Fruit fly (Drosophila melanogaster) whole organism, embryonic: ENCODE data around the gene CG43339.

Experiments used
- ATbp ChIP-seq: fragments of 200-800 bp; sonication (Bioruptor generic); optimal IDR thresholded peaks from 2 replicates; lab custom pipeline; 2017; ENCODE audit warnings: missing biosample characterization, mild to moderate bottlenecking, missing genetic modification characterization, missing genetic modification reagents
- Atf6 ChIP-seq: fragments of 200-800 bp; sonication (Bioruptor generic); IDR thresholded peaks from 2 replicates; pipeline ENCODE4 v1.3.6; 2022; ENCODE audit warnings: missing biosample characterization, missing genetic modification characterization
- CG10543 ChIP-seq: fragments of 200-800 bp; sonication (Bioruptor generic); optimal IDR thresholded peaks from 3 replicates; lab custom pipeline; 2017; ENCODE audit warnings: missing biosample characterization, mild to moderate bottlenecking, missing genetic modification characterization, moderate library complexity
- CG11504 ChIP-seq: fragments of 200-800 bp; sonication (Bioruptor generic); optimal IDR thresholded peaks from 3 replicates; lab custom pipeline; 2019; ENCODE audit warnings: missing biosample characterization, mild to moderate bottlenecking, missing genetic modification characterization, moderate library complexity
- CG12942 ChIP-seq: fragments of 200-800 bp; sonication (Bioruptor generic); optimal IDR thresholded peaks from 3 replicates; lab custom pipeline; 2016; ENCODE audit warnings: missing biosample characterization, missing genetic modification characterization
- CG13296 ChIP-seq: fragments of 200-800 bp; sonication (Bioruptor generic); optimal IDR thresholded peaks from 3 replicates; lab custom pipeline; 2018; ENCODE audit warnings: missing biosample characterization, mild to moderate bottlenecking, missing genetic modification characterization
- CG13424 ChIP-seq: fragments of 200-800 bp; sonication (Bioruptor generic); optimal IDR thresholded peaks from 2 replicates; lab custom pipeline; 2019; ENCODE audit warnings: missing biosample characterization, mild to moderate bottlenecking, missing genetic modification characterization, moderate library complexity
- CG1529 ChIP-seq: fragments of 200-800 bp; sonication (Bioruptor generic); optimal IDR thresholded peaks from 3 replicates; lab custom pipeline; 2018; ENCODE audit warnings: missing biosample characterization, missing genetic modification characterization
- CG15601 ChIP-seq: fragments of 200-800 bp; sonication (Bioruptor generic); optimal IDR thresholded peaks from 3 replicates; lab custom pipeline; 2019; ENCODE audit warnings: missing biosample characterization, mild to moderate bottlenecking, missing genetic modification characterization, moderate library complexity
- CG17186 ChIP-seq: fragments of 200-800 bp; sonication (Bioruptor generic); optimal IDR thresholded peaks from 3 replicates; lab custom pipeline; 2017; ENCODE audit warnings: missing biosample characterization, missing genetic modification reagents, missing genetic modification characterization
- CG2199 ChIP-seq: fragments of 200-800 bp; sonication (Bioruptor generic); IDR thresholded peaks from 3 replicates; pipeline ENCODE4 v1.3.6; 2022; ENCODE audit warnings: missing biosample characterization, missing genetic modification characterization
- CG2678 ChIP-seq: fragments of 200-800 bp; sonication (Bioruptor generic); optimal IDR thresholded peaks from 3 replicates; lab custom pipeline; 2019; ENCODE audit warnings: missing biosample characterization, mild to moderate bottlenecking, missing genetic modification characterization, moderate library complexity
- CG2875 ChIP-seq: fragments of 200-800 bp; sonication (Bioruptor generic); optimal IDR thresholded peaks from 2 replicates; lab custom pipeline; 2017; ENCODE audit warnings: missing biosample characterization, mild to moderate bottlenecking, missing genetic modification characterization, missing genetic modification reagents
- CG33557 ChIP-seq: fragments of 200-800 bp; sonication (Bioruptor generic); optimal IDR thresholded peaks from 2 replicates; lab custom pipeline; 2019; ENCODE audit warnings: missing biosample characterization, mild to moderate bottlenecking, missing genetic modification characterization, moderate library complexity
- CG3407 ChIP-seq: fragments of 200-800 bp; sonication (Bioruptor generic); optimal IDR thresholded peaks from 2 replicates; lab custom pipeline; 2018; ENCODE audit warnings: missing biosample characterization, mild to moderate bottlenecking, missing genetic modification characterization
- CG3847 ChIP-seq: fragments of 200-800 bp; sonication (Bioruptor generic); IDR thresholded peaks from 2 replicates; pipeline ENCODE4 v1.3.6; 2022; ENCODE audit warnings: missing biosample characterization, missing genetic modification characterization
- CG4282 ChIP-seq: fragments of 200-800 bp; sonication (Bioruptor generic); optimal IDR thresholded peaks from 2 replicates; lab custom pipeline; 2016; ENCODE audit warnings: missing biosample characterization, missing genetic modification characterization
- CG7556 ChIP-seq: fragments of 200-800 bp; sonication (Bioruptor generic); optimal IDR thresholded peaks from 2 replicates; lab custom pipeline; 2017; ENCODE audit warnings: missing biosample characterization, mild to moderate bottlenecking, missing genetic modification characterization
- CG8290 ChIP-seq, 3 experiments: fragments of 200-800 bp; sonication (Bioruptor generic); optimal IDR thresholded peaks; 2 replicates each; lab custom pipeline; 2016 to 2019; ENCODE audit warnings: missing biosample characterization in 3 of 3, missing genetic modification characterization in 3 of 3, mild to moderate bottlenecking in 2 of 3, moderate library complexity in 1 of 3
- CG8924 ChIP-seq: fragments of 200-800 bp; optimal IDR thresholded peaks from 3 replicates; lab custom pipeline; 2019; ENCODE audit warnings: missing biosample characterization, mild to moderate bottlenecking, missing genetic modification characterization, moderate library complexity
- CG9932 ChIP-seq: fragments of 200-800 bp; sonication (Bioruptor generic); IDR thresholded peaks from 2 replicates; pipeline ENCODE4 v1.3.6; 2022; ENCODE audit warnings: missing biosample characterization, missing genetic modification characterization
- D19A ChIP-seq: fragments of 200-800 bp; optimal IDR thresholded peaks from 3 replicates; lab custom pipeline; 2019; ENCODE audit warnings: missing biosample characterization, mild to moderate bottlenecking, missing genetic modification characterization, moderate library complexity
- HmgZ ChIP-seq: fragments of 200-800 bp; sonication (Bioruptor generic); optimal IDR thresholded peaks from 2 replicates; lab custom pipeline; 2018; ENCODE audit warnings: missing biosample characterization, mild to moderate bottlenecking, missing genetic modification characterization
- Hr78 ChIP-seq, 2 experiments: fragments of 200-800 bp in 1 of 2; fragments of >200 bp in 1 of 2; sonication (Bioruptor generic) in 1 of 2; optimal IDR thresholded peaks; 2 replicates each; lab custom pipeline; 2017 to 2019; ENCODE audit warnings: missing biosample characterization in 2 of 2, missing genetic modification characterization in 2 of 2, mild to moderate bottlenecking in 1 of 2, moderate library complexity in 1 of 2
- Lhr ChIP-seq: fragments of 200-800 bp; sonication (Bioruptor generic); optimal IDR thresholded peaks from 3 replicates; lab custom pipeline; 2017; ENCODE audit warnings: mild to moderate bottlenecking, missing biosample characterization, missing genetic modification reagents, missing genetic modification characterization
- Med ChIP-seq: fragments of 200-800 bp; sonication (Bioruptor generic); peaks from one replicate; lab custom pipeline; 2016; ENCODE audit warnings: missing biosample characterization, missing genetic modification characterization, mild to moderate bottlenecking, inconsistent platforms, moderate library complexity
- Oli ChIP-seq: fragments of 200-800 bp; sonication (Bioruptor generic); optimal IDR thresholded peaks from 2 replicates; lab custom pipeline; 2018; ENCODE audit warnings: missing biosample characterization, mild to moderate bottlenecking, missing genetic modification characterization, moderate library complexity
- Sox102F ChIP-seq: fragments of 200-800 bp; sonication (Bioruptor generic); optimal IDR thresholded peaks from 2 replicates; lab custom pipeline; 2018; ENCODE audit warnings: missing biosample characterization, mild to moderate bottlenecking, missing genetic modification characterization, moderate library complexity
- Ssrp ChIP-seq: fragments of 200-800 bp; sonication (Bioruptor generic); optimal IDR thresholded peaks from 2 replicates; lab custom pipeline; 2018; ENCODE audit warnings: missing biosample characterization, mild to moderate bottlenecking, missing genetic modification characterization, moderate library complexity
- az2 ChIP-seq: fragments of 200-800 bp; sonication (Bioruptor generic); optimal IDR thresholded peaks from 3 replicates; lab custom pipeline; 2016; ENCODE audit warnings: missing biosample characterization, missing genetic modification characterization
- bsh ChIP-seq, 2 experiments: fragments of 200-800 bp; sonication (Bioruptor generic); optimal IDR thresholded peaks; 2 replicates each; lab custom pipeline; 2017 to 2018; ENCODE audit warnings: mild to moderate bottlenecking in 2 of 2, missing biosample characterization in 2 of 2, missing genetic modification characterization in 2 of 2, moderate library complexity in 1 of 2
- dimm ChIP-seq: fragments of 200-800 bp; sonication (Bioruptor generic); IDR thresholded peaks from 2 replicates; pipeline ENCODE4 v1.3.6; 2022; ENCODE audit warnings: missing biosample characterization, missing genetic modification characterization
- dm ChIP-seq: fragments of 200-800 bp; sonication (Bioruptor generic); optimal IDR thresholded peaks from 3 replicates; lab custom pipeline; 2016; ENCODE audit warnings: missing biosample characterization, missing genetic modification characterization
- dpn ChIP-seq, 2 experiments: fragments of 200-800 bp; sonication (Bioruptor generic); optimal IDR thresholded peaks; 3 replicates each; lab custom pipeline; 2016; ENCODE audit warnings: missing biosample characterization in 2 of 2, missing genetic modification characterization in 2 of 2
- eve ChIP-seq, 2 experiments: fragments of >200 bp; optimal IDR thresholded peaks; 2 replicates each; lab custom pipeline; 2017; ENCODE audit warnings: missing biosample characterization in 2 of 2, missing genetic modification characterization in 2 of 2
- fd64A ChIP-seq: fragments of 200-800 bp; sonication (Bioruptor generic); optimal IDR thresholded peaks from 3 replicates; lab custom pipeline; 2018; ENCODE audit warnings: missing biosample characterization, mild to moderate bottlenecking, missing genetic modification characterization
- lilli ChIP-seq: fragments of 200-800 bp; sonication (Bioruptor generic); optimal IDR thresholded peaks from 3 replicates; lab custom pipeline; 2016; ENCODE audit warnings: missing biosample characterization, missing genetic modification characterization
- lola ChIP-seq, 3 experiments: fragments of >200 bp in 2 of 3; fragments of 200-800 bp in 1 of 3; sonication (Bioruptor generic) in 1 of 3; optimal IDR thresholded peaks; 2 replicates each; lab custom pipeline; 2017 to 2019; ENCODE audit warnings: missing biosample characterization in 3 of 3, missing genetic modification characterization in 3 of 3, mild to moderate bottlenecking in 1 of 3, moderate library complexity in 1 of 3
- row ChIP-seq: fragments of 200-800 bp; sonication (Bioruptor generic); IDR thresholded peaks from 3 replicates; pipeline ENCODE4 v1.3.6; 2022; ENCODE audit warnings: missing biosample characterization, missing genetic modification characterization
- sc ChIP-seq, 3 experiments: fragments of >200 bp in 2 of 3; fragments of 200-800 bp in 1 of 3; sonication (Bioruptor generic) in 1 of 3; optimal IDR thresholded peaks; 2 replicates in 2 of 3; 3 replicates in 1 of 3; lab custom pipeline; 2017; ENCODE audit warnings: mild to moderate bottlenecking in 1 of 3, missing biosample characterization in 1 of 3, missing genetic modification characterization in 1 of 3, missing genetic modification reagents in 1 of 3
- trem ChIP-seq: fragments of 200-800 bp; optimal IDR thresholded peaks from 3 replicates; lab custom pipeline; 2019; ENCODE audit warnings: missing biosample characterization, mild to moderate bottlenecking, missing genetic modification characterization, moderate library complexity
- twi ChIP-seq: fragments of 200-800 bp; optimal IDR thresholded peaks from 2 replicates; lab custom pipeline; 2019; ENCODE audit warnings: missing biosample characterization, mild to moderate bottlenecking, missing genetic modification characterization, moderate library complexity
- vnd ChIP-seq: fragments of 200-800 bp; sonication (Bioruptor generic); IDR thresholded peaks from 3 replicates; pipeline ENCODE4 v1.3.6; 2022; ENCODE audit warnings: missing biosample characterization, missing genetic modification characterization; ENCODE audit not compliant: partially characterized antibody

The CG43339 gene

DNA sequence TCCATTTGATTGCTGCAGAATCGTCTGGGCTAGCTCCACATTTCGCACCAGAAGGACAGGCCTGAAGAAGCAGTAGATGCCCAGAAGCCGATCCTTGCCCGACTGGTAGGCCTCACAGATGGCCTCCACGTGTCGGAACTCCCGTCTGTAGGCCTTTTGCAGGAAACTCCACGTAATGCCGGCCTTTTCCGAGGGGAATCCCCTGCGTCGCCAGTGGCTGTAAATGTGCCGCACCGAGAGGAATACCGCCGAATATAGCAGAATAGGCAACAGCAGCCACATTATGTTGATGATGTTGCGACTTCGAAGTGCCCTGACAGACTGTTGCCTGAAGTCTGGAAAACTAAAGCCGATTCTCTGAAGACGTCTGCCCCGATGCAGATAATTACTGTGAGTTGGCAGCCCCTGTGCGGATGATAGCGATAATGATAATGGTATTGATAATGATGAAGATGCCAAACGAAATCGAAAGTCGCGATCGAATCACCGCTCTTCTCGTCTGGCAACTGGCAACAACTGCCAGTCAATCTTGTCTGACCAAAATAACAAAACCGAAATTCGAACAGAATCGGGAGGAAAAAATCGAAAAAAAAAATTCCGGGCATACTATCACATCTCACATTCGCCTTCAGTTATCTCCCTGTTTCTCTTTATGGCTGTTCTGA is 20.3 kb downstream of the CG43339 start, which contains the start of gene Cyp310a1:
TSS of gene Cyp310a1 (minus strand) at position 348 of the 665 bp plus-strand sequence.
- TF ChIP-seq CG13296: no peak
- TF ChIP-seq trem (tag; lab: Kevin White, UChicago): peak; percentile 48
- no peak for TF ChIP-seq eve (GFP tag; optimal IDR thresholded peaks at IDR 0.05; lab: Kevin White, UChicago)
- no peak for TF ChIP-seq vnd (GFP tag; lab: Robert Waterston, UW)
- no peak for TF ChIP-seq CG2199 (GFP tag; lab: Robert Waterston, UW)
- peak; percentile 83 for TF ChIP-seq twi (tag; lab: Kevin White, UChicago)
- peak; percentile 34 for TF ChIP-seq Med (GFP tag; lab: Kevin White, UChicago)
- TF ChIP-seq, all 482 proteins: peak for 3

DNA sequence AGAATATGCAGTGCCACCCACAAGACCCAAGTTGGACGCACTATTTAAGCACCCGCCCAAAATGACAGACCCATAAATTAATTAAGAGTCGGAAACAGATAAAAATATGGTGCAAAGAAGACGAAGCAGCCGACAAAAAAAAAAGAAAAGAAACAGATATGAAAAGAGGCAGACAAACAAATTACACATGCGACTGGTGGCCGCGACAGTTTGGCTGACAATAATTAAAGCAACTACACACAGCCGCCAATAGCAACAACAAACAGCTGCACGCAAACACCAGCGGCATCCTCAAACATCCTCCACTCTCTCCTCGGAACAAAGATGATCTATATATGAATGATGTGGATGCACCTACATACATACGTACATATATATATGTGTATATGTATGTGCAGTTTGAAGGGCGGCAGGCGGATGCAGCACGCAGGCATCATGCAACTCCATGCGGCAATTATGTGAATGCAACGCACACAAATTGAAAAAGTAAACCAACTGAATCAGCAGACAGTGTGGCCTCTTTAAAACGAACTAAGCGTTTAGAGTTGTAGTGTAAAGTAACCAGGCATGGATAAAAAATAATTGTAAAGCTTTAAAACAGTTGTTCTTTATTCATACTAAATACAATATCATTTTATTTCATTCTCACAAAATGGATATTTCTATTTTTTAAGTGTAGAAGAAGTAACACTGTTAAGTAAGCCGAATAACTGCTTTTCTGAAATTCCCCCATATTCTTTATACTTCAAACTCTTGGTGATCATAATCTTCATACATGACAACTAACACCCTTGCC is 25.0 kb downstream of the CG43339 start:
- TF ChIP-seq az2 (GFP tag; lab: Kevin White, UChicago): peak; percentile 32
- 0 out of 2 replicates have a peak, but pooled peaks have one; percentile 18 for TF ChIP-seq CG3847 (GFP tag; lab: Robert Waterston, UW)
- no peak for TF ChIP-seq CG3407 (GFP tag; lab: Kevin White, UChicago)
- TF ChIP-seq CG9932 (GFP tag; lab: Robert Waterston, UW): no peak
- no peak for TF ChIP-seq sc (optimal IDR thresholded peaks at IDR 0.05; lab: Kevin White, UChicago)
- peak; percentile 7 for TF ChIP-seq sc (GFP tag; optimal IDR thresholded peaks at IDR 0.05; lab: Kevin White, UChicago)
- no peak for TF ChIP-seq CG4282 (GFP tag; lab: Kevin White, UChicago)
- TF ChIP-seq CG1529: peak; percentile 27
- TF ChIP-seq CG13424: peak; percentile 43
- peak in 1 of 3 experiments; percentile 66 for TF ChIP-seq lola (GFP tag; optimal IDR thresholded peaks at IDR 0.05; lab: Kevin White, UChicago)
- peak in 1 of 2 experiments; percentile 48 for TF ChIP-seq dpn (GFP tag; optimal IDR thresholded peaks at IDR 0.05; lab: Kevin White, UChicago)
- TF ChIP-seq dimm (GFP tag; lab: Robert Waterston, UW): 0 out of 2 replicates have a peak, but pooled peaks have one; percentile 4
- peak in 1 of 2 experiments; percentile 52 for TF ChIP-seq Hr78 (GFP tag; optimal IDR thresholded peaks at IDR 0.05; lab: Kevin White, UChicago)
- peak; percentile 53 for TF ChIP-seq CG11504 (tag; lab: Kevin White, UChicago)
- peak; percentile 51 for TF ChIP-seq CG8924 (tag; lab: Kevin White, UChicago)
- TF ChIP-seq dm (GFP tag; lab: Kevin White, UChicago): peak; percentile 16
- peak; percentile 15 for TF ChIP-seq Lhr (GFP tag; lab: Kevin White, UChicago)
- peak; percentile 28 for TF ChIP-seq D19A (tag; lab: Kevin White, UChicago)
- no peak for TF ChIP-seq HmgZ (tag; lab: Kevin White, UChicago)
- TF ChIP-seq CG10543: no peak
- TF ChIP-seq Sox102F: peak; percentile 69
- peak; percentile 20 for TF ChIP-seq CG33557 (GFP tag; lab: Kevin White, UChicago)
- peak; percentile 4 for TF ChIP-seq CG8290 (GFP tag; optimal IDR thresholded peaks at IDR 0.05; lab: Kevin White, UChicago)
- TF ChIP-seq CG8290 (tag; optimal IDR thresholded peaks at IDR 0.05; lab: Kevin White, UChicago): no peak
- peak; percentile 32 for TF ChIP-seq CG7556 (GFP tag; lab: Kevin White, UChicago)
- TF ChIP-seq row (GFP tag; lab: Robert Waterston, UW): peak; percentile 69
- TF ChIP-seq Oli (tag; lab: Kevin White, UChicago): peak; percentile 61
- TF ChIP-seq Atf6 (GFP tag; lab: Robert Waterston, UW): no peak
- no peak for TF ChIP-seq CG12942 (GFP tag; lab: Kevin White, UChicago)
- peak; percentile 37 for TF ChIP-seq CG2875 (GFP tag; lab: Kevin White, UChicago)
- TF ChIP-seq CG2678 (tag; lab: Kevin White, UChicago): peak; percentile 13
- peak; percentile 44 for TF ChIP-seq Med (GFP tag; lab: Kevin White, UChicago)
- TF ChIP-seq CG15601: peak; percentile 59
- no peak for TF ChIP-seq CG17186 (GFP tag; lab: Kevin White, UChicago)
- peak; percentile 20 for TF ChIP-seq lilli
- peak; percentile 6 for TF ChIP-seq ATbp
- TF ChIP-seq Ssrp (tag; lab: Kevin White, UChicago): peak; percentile 62
- TF ChIP-seq bsh (GFP tag; optimal IDR thresholded peaks at IDR 0.05; lab: Kevin White, UChicago): peak; percentile 3 to 77
- peak; percentile 18 for TF ChIP-seq fd64A (GFP tag; lab: Kevin White, UChicago)
